Fruit fly (Drosophila melanogaster) whole organism, prepupa: ENCODE measurements around the gene CG7766.

Experiments used
- CG10669 ChIP-seq: fragments of 200-800 bp; sonication (Bioruptor generic); optimal IDR thresholded peaks from 3 replicates; lab custom pipeline; 2018; ENCODE audit warnings: missing biosample characterization, mild to moderate bottlenecking, missing genetic modification characterization, moderate library complexity
- CG16779 ChIP-seq: fragments of 200-800 bp; sonication (Bioruptor generic); optimal IDR thresholded peaks from 3 replicates; lab custom pipeline; 2017; ENCODE audit warnings: missing biosample characterization, mild to moderate bottlenecking, missing genetic modification characterization
- CG6163 ChIP-seq: fragments of 200-800 bp; sonication (Bioruptor generic); IDR thresholded peaks from 3 replicates; pipeline ENCODE4 v1.3.6; 2022; ENCODE audit warnings: missing biosample characterization, missing genetic modification characterization
- CG6808 ChIP-seq: fragments of 200-800 bp; sonication (Bioruptor generic); optimal IDR thresholded peaks from 3 replicates; lab custom pipeline; 2017; ENCODE audit warnings: missing biosample characterization, missing genetic modification characterization, mild to moderate bottlenecking, moderate library complexity, missing genetic modification reagents
- CG9139 ChIP-seq: fragments of 200-800 bp; sonication (Bioruptor generic); optimal IDR thresholded peaks from 3 replicates; lab custom pipeline; 2017; ENCODE audit warnings: missing biosample characterization, mild to moderate bottlenecking, missing genetic modification characterization
- fkh ChIP-seq: fragments of 200-800 bp; sonication (Bioruptor generic); optimal IDR thresholded peaks from 3 replicates; lab custom pipeline; 2017; ENCODE audit warnings: missing biosample characterization, mild to moderate bottlenecking, missing genetic modification characterization, moderate library complexity
- salr ChIP-seq, 2 experiments: fragments of 200-800 bp; sonication (Bioruptor generic); optimal IDR thresholded peaks; 3 replicates each; lab custom pipeline; 2016 to 2018; ENCODE audit warnings: missing biosample characterization in 2 of 2, missing genetic modification characterization in 2 of 2, mild to moderate bottlenecking in 1 of 2
- topi ChIP-seq: fragments of 200-800 bp; sonication (Bioruptor generic); optimal IDR thresholded peaks from 3 replicates; lab custom pipeline; 2016; ENCODE audit warnings: missing biosample characterization, missing genetic modification characterization

DNA sequence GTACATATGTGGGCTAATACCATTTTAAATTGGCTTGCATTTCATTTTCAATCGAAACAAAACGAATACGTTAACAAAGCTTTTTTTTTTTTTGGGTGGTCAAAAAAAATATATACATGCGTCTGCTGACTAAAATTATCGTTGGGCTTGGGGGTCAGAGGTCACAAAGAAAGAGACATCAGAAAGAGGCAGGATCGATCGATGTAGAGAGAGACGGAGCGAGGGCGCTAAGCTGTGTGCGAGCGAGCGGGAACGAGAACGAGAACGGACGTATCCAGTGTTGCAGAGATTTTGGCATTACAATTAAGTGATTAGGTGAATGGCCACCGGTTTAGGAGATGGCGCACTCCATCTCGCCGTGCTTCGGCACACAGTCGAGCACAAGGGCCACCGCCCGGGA lies 9.6 kb downstream of the CG7766 start:
- TF ChIP-seq CG16779 (tag; lab: Kevin White, UChicago), result no peak
- TF ChIP-seq fkh, result no peak
- no peak for TF ChIP-seq CG6808 (GFP tag; lab: Kevin White, UChicago)
- TF ChIP-seq topi (GFP tag; lab: Kevin White, UChicago), result no peak
- TF ChIP-seq CG10669 (GFP tag; lab: Kevin White, UChicago), result no peak
- no peak for TF ChIP-seq salr (GFP tag; optimal IDR thresholded peaks at IDR 0.05; lab: Kevin White, UChicago)
- TF ChIP-seq CG6163 (GFP tag; lab: Robert Waterston, UW), result no peak
- no peak for TF ChIP-seq CG9139 (GFP tag; lab: Kevin White, UChicago)
